Fruit fly (Drosophila melanogaster) whole organism, embryonic: ENCODE measurements around the gene CG32036.
A peak's percentile ranks its signal among the peaks of the same experiment; 100 is the strongest.

Experiments
- Aef1 ChIP-seq: fragments of 200-800 bp; sonication (Bioruptor generic); IDR thresholded peaks from 3 replicates; pipeline ENCODE4 v1.3.6; 2022; ENCODE audit warnings: missing biosample characterization, missing genetic modification characterization
- CG1024 ChIP-seq: fragments of 200-800 bp; sonication (Bioruptor generic); IDR thresholded peaks from 2 replicates; pipeline ENCODE4 v1.3.6; 2022; ENCODE audit warnings: missing biosample characterization, missing genetic modification characterization
- CG12071 ChIP-seq: fragments of 200-800 bp; sonication (Bioruptor generic); optimal IDR thresholded peaks from 3 replicates; lab custom pipeline; 2018; ENCODE audit warnings: missing biosample characterization, mild to moderate bottlenecking, missing genetic modification characterization
- CG12744 ChIP-seq: fragments of 200-800 bp; sonication (Bioruptor generic); optimal IDR thresholded peaks from 2 replicates; lab custom pipeline; 2016; ENCODE audit warnings: missing biosample characterization, missing genetic modification characterization
- CG13123 ChIP-seq: fragments of 200-800 bp; sonication (Bioruptor generic); optimal IDR thresholded peaks from 2 replicates; lab custom pipeline; 2016; ENCODE audit warnings: missing biosample characterization, missing genetic modification characterization
- CG14667 ChIP-seq: fragments of 200-800 bp; sonication (Bioruptor generic); IDR thresholded peaks from 2 replicates; pipeline ENCODE4 v1.3.6; 2022; ENCODE audit warnings: missing biosample characterization, missing genetic modification characterization
- CG14860 ChIP-seq: fragments of 200-800 bp; sonication (Bioruptor generic); IDR thresholded peaks from 3 replicates; pipeline ENCODE4 v1.3.6; 2022; ENCODE audit warnings: missing biosample characterization, missing genetic modification characterization; ENCODE audit not compliant: partially characterized antibody
- CG16815 ChIP-seq: fragments of 200-800 bp; sonication (Bioruptor generic); optimal IDR thresholded peaks from 3 replicates; lab custom pipeline; 2017; ENCODE audit warnings: missing biosample characterization, mild to moderate bottlenecking, missing genetic modification characterization
- CG18262 ChIP-seq: fragments of 200-800 bp; optimal IDR thresholded peaks from 3 replicates; lab custom pipeline; 2019; ENCODE audit warnings: missing biosample characterization, mild to moderate bottlenecking, missing genetic modification characterization, moderate library complexity
- CG18476 ChIP-seq: fragments of 200-800 bp; sonication (Bioruptor generic); optimal IDR thresholded peaks from 2 replicates; lab custom pipeline; 2016; ENCODE audit warnings: missing biosample characterization, mild to moderate bottlenecking, missing genetic modification characterization
- CG18599 ChIP-seq: fragments of 200-800 bp; sonication (Bioruptor generic); optimal IDR thresholded peaks from 3 replicates; lab custom pipeline; 2017; ENCODE audit warnings: missing biosample characterization, missing genetic modification characterization, mild to moderate bottlenecking, moderate library complexity, missing genetic modification reagents
- CG18619 ChIP-seq: fragments of 200-800 bp; sonication (Bioruptor generic); optimal IDR thresholded peaks from 3 replicates; lab custom pipeline; 2017; ENCODE audit warnings: missing biosample characterization, mild to moderate bottlenecking, missing genetic modification characterization
- CG18764 ChIP-seq: fragments of 200-800 bp; sonication (Bioruptor generic); optimal IDR thresholded peaks from 3 replicates; lab custom pipeline; 2016; ENCODE audit warnings: missing biosample characterization, missing genetic modification characterization
- CG30403 ChIP-seq: fragments of 200-800 bp; sonication (Bioruptor generic); optimal IDR thresholded peaks from 3 replicates; lab custom pipeline; 2016; ENCODE audit warnings: missing biosample characterization, missing genetic modification characterization
- CG31224 ChIP-seq: fragments of 200-800 bp; sonication (Bioruptor generic); IDR thresholded peaks from 2 replicates; pipeline ENCODE4 v1.3.6; 2022; ENCODE audit warnings: missing biosample characterization, missing genetic modification characterization
- CG4282 ChIP-seq: fragments of 200-800 bp; sonication (Bioruptor generic); optimal IDR thresholded peaks from 2 replicates; lab custom pipeline; 2016; ENCODE audit warnings: missing biosample characterization, missing genetic modification characterization
- CG4328 ChIP-seq: fragments of 200-800 bp; sonication (Bioruptor generic); optimal IDR thresholded peaks from 3 replicates; lab custom pipeline; 2017; ENCODE audit warnings: missing biosample characterization, missing genetic modification reagents, missing genetic modification characterization
- CG4360 ChIP-seq: fragments of 200-800 bp; sonication (Bioruptor generic); IDR thresholded peaks from 2 replicates; pipeline ENCODE4 v1.3.6; 2022; ENCODE audit warnings: missing biosample characterization, missing genetic modification characterization
- CG8281 ChIP-seq: fragments of 200-800 bp; sonication (Bioruptor generic); optimal IDR thresholded peaks from 2 replicates; lab custom pipeline; 2018; ENCODE audit warnings: missing biosample characterization, mild to moderate bottlenecking, missing genetic modification characterization, moderate library complexity
- CG8359 ChIP-seq: fragments of 200-800 bp; sonication (Bioruptor generic); optimal IDR thresholded peaks from 2 replicates; lab custom pipeline; 2017; ENCODE audit warnings: missing biosample characterization, mild to moderate bottlenecking, missing genetic modification characterization, borderline replicate concordance
- CG8924 ChIP-seq: fragments of 200-800 bp; optimal IDR thresholded peaks from 3 replicates; lab custom pipeline; 2019; ENCODE audit warnings: missing biosample characterization, mild to moderate bottlenecking, missing genetic modification characterization, moderate library complexity
- CG9797 ChIP-seq: fragments of 200-800 bp; sonication (Bioruptor generic); optimal IDR thresholded peaks from 3 replicates; lab custom pipeline; 2018; ENCODE audit warnings: missing biosample characterization, mild to moderate bottlenecking, missing genetic modification characterization
- D19A ChIP-seq: fragments of 200-800 bp; optimal IDR thresholded peaks from 3 replicates; lab custom pipeline; 2019; ENCODE audit warnings: missing biosample characterization, mild to moderate bottlenecking, missing genetic modification characterization, moderate library complexity
- Fer1 ChIP-seq: fragments of 200-800 bp; sonication (Bioruptor generic); optimal IDR thresholded peaks from 2 replicates; lab custom pipeline; 2017; ENCODE audit warnings: missing biosample characterization, mild to moderate bottlenecking, missing genetic modification characterization
- H15 ChIP-seq: fragments of 200-800 bp; sonication (Bioruptor generic); IDR thresholded peaks from 3 replicates; pipeline ENCODE4 v1.3.6; 2022; ENCODE audit warnings: missing biosample characterization, missing genetic modification characterization
- HLH3B ChIP-seq: fragments of 200-800 bp; sonication (Bioruptor generic); IDR thresholded peaks from 2 replicates; pipeline ENCODE4 v1.3.6; 2022; ENCODE audit warnings: missing biosample characterization, missing genetic modification characterization
- HLH54F ChIP-seq: fragments of 200-800 bp; sonication (Bioruptor generic); optimal IDR thresholded peaks from 3 replicates; lab custom pipeline; 2016; ENCODE audit warnings: missing biosample characterization, missing genetic modification characterization
- HmgD ChIP-seq: fragments of 200-800 bp; sonication (Bioruptor generic); optimal IDR thresholded peaks from 3 replicates; lab custom pipeline; 2016; ENCODE audit warnings: missing biosample characterization, missing genetic modification characterization
- HmgZ ChIP-seq: fragments of 200-800 bp; sonication (Bioruptor generic); optimal IDR thresholded peaks from 2 replicates; lab custom pipeline; 2018; ENCODE audit warnings: missing biosample characterization, mild to moderate bottlenecking, missing genetic modification characterization
- MBD-R2 ChIP-seq: fragments of 200-800 bp; sonication (Bioruptor generic); IDR thresholded peaks from 2 replicates; pipeline ENCODE4 v1.3.6; 2022; ENCODE audit warnings: missing biosample characterization, missing genetic modification characterization
- Max ChIP-seq: fragments of 200-800 bp; sonication (Bioruptor generic); optimal IDR thresholded peaks from 2 replicates; lab custom pipeline; 2016; ENCODE audit warnings: missing biosample characterization, mild to moderate bottlenecking, missing genetic modification characterization
- NC2β ChIP-seq: fragments of 200-800 bp; sonication (Bioruptor generic); optimal IDR thresholded peaks from 2 replicates; lab custom pipeline; 2016; ENCODE audit warnings: missing biosample characterization, missing genetic modification characterization
- Nf-YC ChIP-seq: fragments of 200-800 bp; optimal IDR thresholded peaks from 3 replicates; lab custom pipeline; 2019; ENCODE audit warnings: missing biosample characterization, mild to moderate bottlenecking, missing genetic modification characterization, moderate library complexity
- Pdp1 ChIP-seq, 2 experiments: fragments of 200-800 bp; sonication (Bioruptor generic); optimal IDR thresholded peaks; 3 replicates each; lab custom pipeline; 2016; ENCODE audit warnings: missing biosample characterization in 2 of 2, missing genetic modification characterization in 2 of 2, mild to moderate bottlenecking in 1 of 2, moderate library complexity in 1 of 2
- Side ChIP-seq: fragments of 200-800 bp; sonication (Bioruptor generic); optimal IDR thresholded peaks from 2 replicates; lab custom pipeline; 2016; ENCODE audit warnings: missing biosample characterization, missing genetic modification characterization
- Sox102F ChIP-seq: fragments of 200-800 bp; sonication (Bioruptor generic); optimal IDR thresholded peaks from 2 replicates; lab custom pipeline; 2018; ENCODE audit warnings: missing biosample characterization, mild to moderate bottlenecking, missing genetic modification characterization, moderate library complexity
- Stat92E ChIP-seq, 3 experiments: fragments of >200 bp in 2 of 3; fragments of 200-800 bp in 1 of 3; sonication (Bioruptor generic) in 1 of 3; optimal IDR thresholded peaks; 2 replicates each; lab custom pipeline; 2017 to 2019; ENCODE audit warnings: missing biosample characterization in 3 of 3, missing genetic modification characterization in 3 of 3, mild to moderate bottlenecking in 1 of 3, moderate library complexity in 1 of 3
- abd-A ChIP-seq: fragments of 200-800 bp; sonication (Bioruptor generic); optimal IDR thresholded peaks from 3 replicates; lab custom pipeline; 2019; ENCODE audit warnings: missing biosample characterization, mild to moderate bottlenecking, missing genetic modification characterization, moderate library complexity
- az2 ChIP-seq: fragments of 200-800 bp; sonication (Bioruptor generic); optimal IDR thresholded peaks from 3 replicates; lab custom pipeline; 2016; ENCODE audit warnings: missing biosample characterization, missing genetic modification characterization
- bbx ChIP-seq: fragments of 200-800 bp; sonication (Bioruptor generic); IDR thresholded peaks from 2 replicates; pipeline ENCODE4 v1.3.6; 2022; ENCODE audit warnings: missing biosample characterization, missing genetic modification characterization; ENCODE audit not compliant: partially characterized antibody
- en ChIP-seq: fragments of 200-800 bp; sonication (Bioruptor generic); optimal IDR thresholded peaks from 2 replicates; lab custom pipeline; 2016; ENCODE audit warnings: missing biosample characterization, missing genetic modification characterization
- esg ChIP-seq: fragments of 200-800 bp; sonication (Bioruptor generic); conservative IDR thresholded peaks from 2 replicates; pipeline ENCODE4 v1.3.6; 2022; ENCODE audit warnings: missing biosample characterization, missing genetic modification characterization
- fd3F ChIP-seq: fragments of 200-800 bp; sonication (Bioruptor generic); optimal IDR thresholded peaks from 2 replicates; lab custom pipeline; 2018; ENCODE audit warnings: missing biosample characterization, mild to moderate bottlenecking, missing genetic modification characterization, moderate library complexity
- fd64A ChIP-seq: fragments of 200-800 bp; sonication (Bioruptor generic); optimal IDR thresholded peaks from 3 replicates; lab custom pipeline; 2018; ENCODE audit warnings: missing biosample characterization, mild to moderate bottlenecking, missing genetic modification characterization
- fu2 ChIP-seq: fragments of 200-800 bp; sonication (Bioruptor generic); optimal IDR thresholded peaks from 2 replicates; lab custom pipeline; 2016; ENCODE audit warnings: missing biosample characterization, missing genetic modification characterization
- hb ChIP-seq: fragments of 200-800 bp; sonication (Bioruptor generic); IDR thresholded peaks from 3 replicates; pipeline ENCODE4 v1.3.6; 2022; ENCODE audit warnings: missing biosample characterization, missing genetic modification characterization; ENCODE audit not compliant: partially characterized antibody
- inv ChIP-seq: fragments of 200-800 bp; sonication (Bioruptor generic); IDR thresholded peaks from 2 replicates; pipeline ENCODE4 v1.3.6; 2022; ENCODE audit warnings: missing biosample characterization, missing genetic modification characterization; ENCODE audit not compliant: partially characterized antibody
- luna ChIP-seq: fragments of 200-800 bp; sonication (Bioruptor generic); optimal IDR thresholded peaks from 2 replicates; lab custom pipeline; 2016; ENCODE audit warnings: missing biosample characterization, missing genetic modification characterization
- run ChIP-seq: fragments of 200-800 bp; sonication (Bioruptor generic); optimal IDR thresholded peaks from 3 replicates; lab custom pipeline; 2018; ENCODE audit warnings: missing biosample characterization, mild to moderate bottlenecking, missing genetic modification characterization
- unpg ChIP-seq: fragments of 200-800 bp; sonication (Bioruptor generic); optimal IDR thresholded peaks from 3 replicates; lab custom pipeline; 2018; ENCODE audit warnings: missing biosample characterization, mild to moderate bottlenecking, missing genetic modification characterization, moderate library complexity

Gene CG32036

DNA sequence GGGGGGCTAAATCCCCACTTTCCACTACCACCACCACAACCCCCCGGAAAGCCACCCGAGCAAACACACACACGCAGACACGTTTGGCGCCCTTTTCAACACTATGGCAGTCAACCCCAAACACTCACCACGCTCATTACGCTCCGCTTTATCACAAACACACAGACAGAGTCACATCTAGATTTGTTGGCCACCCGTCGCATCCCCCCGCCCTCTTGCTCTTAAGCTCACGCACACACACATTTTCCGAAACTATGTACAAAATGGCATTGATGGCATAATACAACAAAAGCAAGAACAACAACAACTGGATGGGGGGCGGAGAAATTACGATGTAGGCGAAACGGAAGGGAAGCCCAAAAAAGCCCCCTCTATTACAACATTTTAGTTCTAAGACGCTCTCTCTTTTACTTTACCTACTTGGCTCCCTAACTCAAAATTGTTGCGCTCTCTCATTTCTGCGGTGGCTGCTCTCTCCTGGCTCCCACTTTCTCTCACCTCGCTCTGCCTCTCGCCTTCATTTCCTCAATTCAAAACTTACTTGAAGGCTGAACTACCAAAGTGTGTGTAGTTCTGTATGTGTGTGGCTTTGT lies 23.3 kb downstream of the CG32036 start:
- TF ChIP-seq Aef1 (GFP tag; lab: Robert Waterston, UW) (no peak), esg (no peak), bbx (GFP tag; lab: Robert Waterston, UW) (peak; percentile 31; the same call in 1 of the 2 replicates), inv (GFP tag; lab: Robert Waterston, UW) (no peak), unpg (GFP tag; lab: Kevin White, UChicago) (no peak), hb (GFP tag; lab: Robert Waterston, UW) (no peak), CG12744 (GFP tag; lab: Kevin White, UChicago) (no peak), CG18764 (GFP tag; lab: Kevin White, UChicago) (no peak), Fer1 (GFP tag; lab: Kevin White, UChicago) (peak; percentile 28), CG30403 (GFP tag; lab: Kevin White, UChicago) (no peak), CG31224 (GFP tag; lab: Robert Waterston, UW) (no peak), CG18476 (GFP tag; lab: Kevin White, UChicago) (no peak), HmgD (GFP tag; lab: Kevin White, UChicago) (no peak), CG18262 (no peak), HmgZ (tag; lab: Kevin White, UChicago) (no peak), CG14667 (GFP tag; lab: Robert Waterston, UW) (no peak), luna (no peak), NC2β (GFP tag; lab: Kevin White, UChicago) (no peak), CG9797 (GFP tag; lab: Kevin White, UChicago) (no peak), MBD-R2 (GFP tag; lab: Robert Waterston, UW) (no peak; the same call in 1 of the 2 replicates), D19A (no peak), az2 (GFP tag; lab: Kevin White, UChicago) (no peak), H15 (no peak; the same call in 2 of the 3 replicates), CG8281 (tag; lab: Kevin White, UChicago) (peak; percentile 60), CG12071 (GFP tag; lab: Kevin White, UChicago) (peak; percentile 22), CG1024 (GFP tag; lab: Robert Waterston, UW) (no peak), fu2 (no peak), CG8359 (GFP tag; lab: Kevin White, UChicago) (no peak), abd-A (tag; lab: Kevin White, UChicago) (peak; percentile 99), CG13123 (no peak), CG4282 (GFP tag; lab: Kevin White, UChicago) (no peak), CG4360 (GFP tag; lab: Robert Waterston, UW) (peak; percentile 75), fd3F (GFP tag; lab: Kevin White, UChicago) (no peak), HLH54F (no peak), CG14860 (no peak), Sox102F (GFP tag; lab: Kevin White, UChicago) (no peak), Max (no peak), Stat92E (GFP tag; optimal IDR thresholded peaks at IDR 0.05; lab: Kevin White, UChicago) (no peak), CG18599 (GFP tag; lab: Kevin White, UChicago) (peak; percentile 16), Nf-YC (tag; lab: Kevin White, UChicago) (peak; percentile 22), CG4328 (GFP tag; lab: Kevin White, UChicago) (peak; percentile 38), run (tag; lab: Kevin White, UChicago) (no peak), HLH3B (no peak), en (GFP tag; lab: Kevin White, UChicago) (no peak), Pdp1 (GFP tag; optimal IDR thresholded peaks at IDR 0.05; lab: Kevin White, UChicago) (peak in 1 of 2 experiments; percentile 88), CG18619 (no peak), CG8924 (tag; lab: Kevin White, UChicago) (no peak), CG16815 (GFP tag; lab: Kevin White, UChicago) (no peak), fd64A (no peak), Side (peak; percentile 1)
